Worm (Caenorhabditis elegans) whole organism, mixed stage, embryonic: ENCODE results near the gene cyp-13A3.

ENCODE experiments used
- M03D4.4 ChIP-seq: sonication (generic microtip); optimal IDR thresholded peaks from 2 replicates; lab custom pipeline; 2017; ENCODE audit warnings: mild to moderate bottlenecking, missing genetic modification characterization, missing compliant biosample characterization
- bed-3 ChIP-seq: fragments of 200-800 bp; sonication (Bioruptor generic); optimal IDR thresholded peaks from 3 replicates; lab custom pipeline; 2018; ENCODE audit warnings: mild to moderate bottlenecking, missing genetic modification characterization, moderate library complexity, missing compliant biosample characterization
- ceh-39 ChIP-seq: fragments of 150-350 bp; optimal IDR thresholded peaks from 2 replicates; lab custom pipeline; 2014; ENCODE audit warnings: missing biosample characterization, missing genetic modification characterization
- ceh-43 ChIP-seq: fragments of 200-800 bp; sonication (Bioruptor generic); optimal IDR thresholded peaks from 2 replicates; lab custom pipeline; 2018; ENCODE audit warnings: mild to moderate bottlenecking, missing genetic modification characterization, moderate library complexity, missing compliant biosample characterization
- ceh-83 ChIP-seq: fragments of 200-800 bp; sonication (Bioruptor generic); optimal IDR thresholded peaks from 2 replicates; lab custom pipeline; 2018; ENCODE audit warnings: mild to moderate bottlenecking, missing genetic modification characterization, missing compliant biosample characterization
- ces-1 ChIP-seq: fragments of 150-350 bp; optimal IDR thresholded peaks from 2 replicates; lab custom pipeline; 2014; ENCODE audit warnings: missing biosample characterization, missing genetic modification reagents, missing genetic modification characterization
- cnd-1 ChIP-seq: fragments of 200-800 bp; sonication (Bioruptor generic); optimal IDR thresholded peaks from 2 replicates; lab custom pipeline; 2018; ENCODE audit warnings: mild to moderate bottlenecking, missing genetic modification characterization, missing compliant biosample characterization
- drap-1 ChIP-seq: fragments of 200-800 bp; sonication (Bioruptor generic); optimal IDR thresholded peaks from 3 replicates; lab custom pipeline; 2018; ENCODE audit warnings: mild to moderate bottlenecking, missing genetic modification characterization, missing compliant biosample characterization
- elt-1 ChIP-seq: sonication (generic microtip); optimal IDR thresholded peaks from 2 replicates; lab custom pipeline; 2017; ENCODE audit warnings: missing genetic modification characterization, mild to moderate bottlenecking, missing compliant biosample characterization, antibody characterized with exemption, moderate library complexity, borderline replicate concordance; ENCODE audit not compliant: insufficient read depth
- elt-3 ChIP-seq: fragments of 150-350 bp; optimal IDR thresholded peaks from 2 replicates; lab custom pipeline; 2014; ENCODE audit warnings: missing biosample characterization, missing genetic modification characterization
- flh-1 ChIP-seq: fragments of 200-800 bp; sonication (Bioruptor generic); optimal IDR thresholded peaks from 2 replicates; lab custom pipeline; 2018; ENCODE audit warnings: mild to moderate bottlenecking, missing genetic modification characterization, moderate library complexity, missing compliant biosample characterization
- ham-2 ChIP-seq: fragments of 200-800 bp; sonication (Bioruptor generic); optimal IDR thresholded peaks from 2 replicates; lab custom pipeline; 2018; ENCODE audit warnings: mild to moderate bottlenecking, missing genetic modification characterization, missing compliant biosample characterization
- hlh-1 ChIP-seq: fragments of 150-350 bp; optimal IDR thresholded peaks from 2 replicates; lab custom pipeline; 2014; ENCODE audit warnings: missing biosample characterization, missing genetic modification reagents, missing genetic modification characterization
- lin-13 ChIP-seq: fragments of 150-350 bp; optimal IDR thresholded peaks from 2 replicates; lab custom pipeline; 2014; ENCODE audit warnings: missing biosample characterization, missing genetic modification characterization
- lin-32 ChIP-seq: fragments of 200-800 bp; sonication (Bioruptor generic); optimal IDR thresholded peaks from 2 replicates; lab custom pipeline; 2018; ENCODE audit warnings: mild to moderate bottlenecking, missing genetic modification characterization, missing compliant biosample characterization
- lsy-2 ChIP-seq: fragments of 150-350 bp; optimal IDR thresholded peaks from 2 replicates; lab custom pipeline; 2014; ENCODE audit warnings: missing biosample characterization, missing genetic modification characterization
- mab-5 ChIP-seq: fragments of 150-350 bp; optimal IDR thresholded peaks from 2 replicates; lab custom pipeline; 2014; ENCODE audit warnings: missing biosample characterization, missing genetic modification characterization
- mep-1 ChIP-seq: fragments of 150-350 bp; optimal IDR thresholded peaks from 2 replicates; lab custom pipeline; 2017; ENCODE audit warnings: missing biosample characterization, missing genetic modification reagents, missing genetic modification characterization, inconsistent platforms
- mls-2 ChIP-seq: sonication (generic microtip); optimal IDR thresholded peaks from 2 replicates; lab custom pipeline; 2016; ENCODE audit warnings: mild to moderate bottlenecking, missing genetic modification characterization, moderate library complexity, missing compliant biosample characterization
- nhr-2 ChIP-seq: fragments of 150-350 bp; optimal IDR thresholded peaks from 2 replicates; lab custom pipeline; 2014; ENCODE audit warnings: missing biosample characterization, missing genetic modification characterization
- nhr-28 ChIP-seq: fragments of 150-350 bp; optimal IDR thresholded peaks from 2 replicates; lab custom pipeline; 2014; ENCODE audit warnings: missing biosample characterization, missing genetic modification characterization
- pha-4 ChIP-seq: fragments of 150-350 bp; optimal IDR thresholded peaks from 2 replicates; lab custom pipeline; 2018; ENCODE audit warnings: missing biosample characterization, missing genetic modification reagents, missing genetic modification characterization
- snpc-4 ChIP-seq: fragments of 150-350 bp; optimal IDR thresholded peaks from 2 replicates; lab custom pipeline; 2014; ENCODE audit warnings: missing biosample characterization, missing genetic modification characterization
- sptf-1 ChIP-seq: sonication (generic microtip); optimal IDR thresholded peaks from 2 replicates; lab custom pipeline; 2017; ENCODE audit warnings: mild to moderate bottlenecking, missing genetic modification characterization, moderate library complexity, missing compliant biosample characterization
- tbx-8 ChIP-seq: fragments of 200-800 bp; sonication (Bioruptor generic); optimal IDR thresholded peaks from 2 replicates; lab custom pipeline; 2018; ENCODE audit warnings: mild to moderate bottlenecking, missing genetic modification characterization, moderate library complexity, missing compliant biosample characterization
- unc-120 ChIP-seq: sonication (generic microtip); optimal IDR thresholded peaks from 2 replicates; lab custom pipeline; 2017; ENCODE audit warnings: missing genetic modification characterization, missing compliant biosample characterization; ENCODE audit not compliant: poor library complexity, severe bottlenecking
- unc-39 ChIP-seq: fragments of 150-350 bp; optimal IDR thresholded peaks from 2 replicates; lab custom pipeline; 2014; ENCODE audit warnings: missing biosample characterization, missing genetic modification characterization
- unc-62 ChIP-seq: fragments of 150-350 bp; optimal IDR thresholded peaks from 2 replicates; lab custom pipeline; 2014; ENCODE audit warnings: missing biosample characterization, missing genetic modification reagents, missing genetic modification characterization
- zip-8 ChIP-seq: fragments of 150-350 bp; optimal IDR thresholded peaks from 2 replicates; lab custom pipeline; 2014; ENCODE audit warnings: missing biosample characterization, missing genetic modification characterization

The cyp-13A3 gene

ce11 chrII:9773892-9774581, 19.1 kb downstream of the cyp-13A3 start, which contains the start of gene ZK1321.4:
Gene ZK1321.4, minus strand, starts transcription at chrII:9773942.
- TF ChIP-seq hlh-1 (tag; lab: Kevin White, UChicago) (peak; percentile 19), flh-1 (GFP tag; lab: Kevin White, UChicago) (no peak)

ce11 chrII:9769797-9770520, 23.1 kb downstream of the cyp-13A3 start, which contains the start of gene aqp-10:
Gene aqp-10, minus strand, starts transcription at chrII:9769847.
- TF ChIP-seq ces-1 (GFP tag; lab: Kevin White, UChicago): no peak
- no peak for TF ChIP-seq cnd-1 (tag; lab: Kevin White, UChicago)
- no peak for TF ChIP-seq ham-2
- TF ChIP-seq ceh-39 (tag; lab: Kevin White, UChicago): no peak
- no peak for TF ChIP-seq snpc-4 (tag; lab: Kevin White, UChicago)
- peak; percentile 32 for TF ChIP-seq pha-4 (tag; lab: Kevin White, UChicago)
- TF ChIP-seq lsy-2 (tag; lab: Kevin White, UChicago): peak; percentile 20
- TF ChIP-seq zip-8 (tag; lab: Kevin White, UChicago): no peak
- no peak for TF ChIP-seq unc-39
- no peak for TF ChIP-seq drap-1 (GFP tag; lab: Kevin White, UChicago)
- no peak for TF ChIP-seq unc-62
- no peak for TF ChIP-seq elt-1 (tag; lab: Kevin White, UChicago)

ce11 chrII:9764696-9765095, 28.4 kb downstream of the cyp-13A3 start:
- TF ChIP-seq unc-120 (peak; percentile 38), hlh-1 (tag; lab: Kevin White, UChicago) (peak; percentile 69), drap-1 (GFP tag; lab: Kevin White, UChicago) (no peak)

- TF ChIP-seq zip-8 (tag; lab: Kevin White, UChicago) (peak; percentile 56), lin-13 (no peak)
These were observed 33.7 kb downstream of the cyp-13A3 start for ce11 chrII:9759382-9759781.

DNA sequence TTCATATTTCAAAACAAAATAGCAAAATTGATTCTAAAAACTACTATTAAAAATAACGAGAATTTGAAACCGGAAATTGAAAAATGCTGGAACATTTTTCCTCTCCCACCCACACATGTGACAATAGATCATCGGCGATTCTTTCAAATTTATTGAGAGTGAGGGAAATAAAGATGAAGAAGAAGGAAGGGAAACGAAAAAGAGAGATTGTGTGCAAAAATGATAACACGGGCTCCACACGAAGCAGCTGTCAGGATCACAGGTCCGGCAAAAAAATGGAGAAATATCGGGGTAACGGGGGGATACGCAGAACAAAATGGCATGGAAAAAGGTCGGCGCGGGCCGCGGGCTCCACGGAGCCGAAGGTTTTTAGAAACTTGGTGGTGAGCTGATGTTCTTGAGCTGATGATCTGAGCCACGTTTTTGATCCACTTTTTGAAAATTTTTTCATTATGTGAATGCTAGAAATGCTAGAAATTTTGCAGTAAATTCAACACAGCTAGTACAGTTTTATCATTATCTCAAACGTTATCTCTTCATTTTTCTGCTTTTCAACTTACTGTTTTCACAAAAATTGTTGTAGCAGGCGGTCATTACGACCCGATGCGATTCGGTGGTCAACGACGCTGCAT, 35.3 kb downstream of the cyp-13A3 start, which contains the start of gene shk-1:
shk-1 (plus strand) TSS at position 582 of the 632 bp plus-strand sequence.
- TF ChIP-seq elt-1 (tag; lab: Kevin White, UChicago) (no peak), drap-1 (GFP tag; lab: Kevin White, UChicago) (no peak), hlh-1 (tag; lab: Kevin White, UChicago) (peak; percentile 86), ces-1 (GFP tag; lab: Kevin White, UChicago) (no peak), unc-120 (peak; percentile 55), mls-2 (tag; lab: Kevin White, UChicago) (no peak)

DNA sequence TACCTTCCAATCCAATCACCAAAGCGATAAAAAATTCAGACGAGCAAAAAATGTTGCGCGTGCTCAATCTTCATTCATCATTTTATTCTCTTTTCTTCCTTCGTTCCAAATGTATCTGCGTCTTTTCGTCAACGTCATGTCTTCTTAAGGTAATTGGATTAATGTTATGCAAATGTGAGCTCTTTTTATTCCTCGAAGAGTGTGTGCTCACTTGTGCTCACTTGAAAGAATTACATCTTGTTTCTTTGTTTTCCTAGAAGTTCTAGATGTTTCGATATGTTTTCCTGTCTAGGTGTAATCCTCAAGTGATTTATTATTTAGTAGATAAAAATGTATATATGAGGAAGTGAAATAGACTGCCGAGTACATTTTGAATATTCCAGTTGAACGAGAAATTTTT, 37.7 kb downstream of the cyp-13A3 start:
- TF ChIP-seq ces-1 (GFP tag; lab: Kevin White, UChicago): peak; percentile 81
- TF ChIP-seq unc-39: no peak

ce11 chrII:9753730-9754129, 39.4 kb downstream of the cyp-13A3 start, which contains the start of gene ZK1321.1:
Gene ZK1321.1, plus strand, starts transcription at chrII:9754030.
- TF ChIP-seq M03D4.4 (no peak), ham-2 (no peak), unc-39 (no peak), ceh-43 (GFP tag; lab: Kevin White, UChicago) (no peak), mep-1 (tag; lab: Kevin White, UChicago) (no peak), elt-3 (no peak), hlh-1 (tag; lab: Kevin White, UChicago) (no peak), zip-8 (tag; lab: Kevin White, UChicago) (no peak), drap-1 (GFP tag; lab: Kevin White, UChicago) (no peak)

ce11 chrII:9753056-9753455, 40.0 kb downstream of the cyp-13A3 start, which contains the start of gene Y53C12B.7:
Gene Y53C12B.7, minus strand, starts transcription at chrII:9753218.
- TF ChIP-seq ceh-83 (GFP tag; lab: Kevin White, UChicago): no peak
- no peak for TF ChIP-seq tbx-8 (GFP tag; lab: Kevin White, UChicago)
- TF ChIP-seq ces-1 (GFP tag; lab: Kevin White, UChicago): no peak
- no peak for TF ChIP-seq mab-5 (tag; lab: Kevin White, UChicago)
- TF ChIP-seq mls-2 (tag; lab: Kevin White, UChicago): no peak
- no peak for TF ChIP-seq elt-1 (tag; lab: Kevin White, UChicago)
- no peak for TF ChIP-seq ham-2
- no peak for TF ChIP-seq nhr-2 (tag; lab: Kevin White, UChicago)
- no peak for TF ChIP-seq nhr-28 (tag; lab: Kevin White, UChicago)
- TF ChIP-seq sptf-1 (tag; lab: Kevin White, UChicago): no peak
- no peak for TF ChIP-seq lsy-2 (tag; lab: Kevin White, UChicago)
- no peak for TF ChIP-seq bed-3 (GFP tag; lab: Kevin White, UChicago)
- no peak for TF ChIP-seq lin-32 (GFP tag; lab: Kevin White, UChicago)
- no peak for TF ChIP-seq unc-120
- TF ChIP-seq ceh-43 (GFP tag; lab: Kevin White, UChicago): no peak
- TF ChIP-seq, all 35 proteins: peak for 0
